Worm (Caenorhabditis elegans): ENCODE data around the gene cest-5.2.
"Not testable (repeated sequence)": the region's sequence is repeated elsewhere in the genome, so short reads cannot be mapped to it uniquely, and the experiment has no call there.

cest-5.2 gene

DNA sequence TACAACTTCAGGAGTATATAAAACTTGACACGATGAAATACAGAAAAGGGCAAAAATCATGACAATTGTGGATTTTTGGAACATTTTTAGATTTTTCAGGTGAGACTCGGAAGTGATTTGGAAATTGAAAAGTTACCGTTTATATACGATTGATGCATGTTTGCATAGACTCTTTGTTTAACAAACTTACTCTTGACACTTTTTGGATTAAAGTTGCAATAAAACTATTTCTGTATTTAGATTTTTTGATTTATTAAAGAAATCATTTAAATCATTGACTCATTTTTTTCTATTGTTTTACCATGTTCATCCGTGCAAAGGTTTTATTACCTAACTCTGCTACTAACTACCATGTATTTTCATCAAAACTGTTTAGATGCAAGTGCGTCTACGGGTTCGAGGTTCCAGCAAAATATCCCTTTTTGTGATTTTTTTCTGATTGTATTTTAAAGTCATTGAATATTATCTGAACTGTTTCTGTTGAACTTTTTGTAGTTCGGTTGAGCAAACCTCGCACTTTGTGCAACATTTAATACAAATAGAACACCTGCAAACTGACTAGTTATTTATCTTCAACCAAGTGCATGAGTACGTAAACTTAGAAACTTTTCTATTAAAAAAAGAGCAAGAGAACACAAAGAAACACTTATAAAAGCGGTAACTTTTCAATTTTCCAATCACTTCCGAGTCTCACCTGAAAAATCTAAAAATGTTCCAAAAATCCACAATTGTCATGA is 36.5 kb downstream of the cest-5.2 start, which contains the start of the genes nspb-1 and nspb-2:
nspb-1 (minus strand) TSS at position 101 of the 737 bp plus-strand sequence.
nspb-2 (plus strand) TSS at position 687 of the 737 bp plus-strand sequence.
- not testable (repeated sequence) for TF ChIP-seq snpc-1.1 (tag; optimal IDR thresholded peaks at IDR 0.05; ENCODE audit: insufficient read depth); die-1 (tag; optimal IDR thresholded peaks at IDR 0.05); gei-17 (GFP tag; optimal IDR thresholded peaks at IDR 0.05)

DNA sequence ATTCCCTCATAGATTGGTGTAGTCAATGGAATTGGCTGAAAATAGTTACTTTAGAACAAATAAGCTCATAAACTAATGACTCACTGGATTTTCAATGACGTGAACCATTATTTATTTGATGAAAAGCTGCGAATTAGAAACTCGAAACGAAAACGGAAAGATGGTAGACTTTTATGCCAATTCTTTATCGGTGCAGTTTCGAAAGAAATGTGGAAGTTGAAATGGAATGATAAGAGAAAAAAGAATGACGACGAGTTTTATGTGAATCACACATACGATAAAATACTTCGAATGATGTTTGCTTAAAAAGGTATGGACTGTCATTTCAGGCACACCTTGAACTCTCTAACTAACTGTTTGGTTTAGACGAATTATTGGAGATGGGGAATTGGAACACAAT is 37.7 kb downstream of the cest-5.2 start, which contains the start of the genes lec-11 and irld-7:
lec-11 (minus strand) TSS at position 126 of the 400 bp plus-strand sequence.
irld-7 (plus strand) TSS at position 332 of the 400 bp plus-strand sequence.
- no peak for TF ChIP-seq F39B2.1 (GFP tag; IDR thresholded peaks at IDR 0.05)
- TF ChIP-seq snpc-3.4 (tag; optimal IDR thresholded peaks at IDR 0.05): no peak
- peak; percentile 69 for TF ChIP-seq nhr-80 (tag; optimal IDR thresholded peaks at IDR 0.05)

DNA sequence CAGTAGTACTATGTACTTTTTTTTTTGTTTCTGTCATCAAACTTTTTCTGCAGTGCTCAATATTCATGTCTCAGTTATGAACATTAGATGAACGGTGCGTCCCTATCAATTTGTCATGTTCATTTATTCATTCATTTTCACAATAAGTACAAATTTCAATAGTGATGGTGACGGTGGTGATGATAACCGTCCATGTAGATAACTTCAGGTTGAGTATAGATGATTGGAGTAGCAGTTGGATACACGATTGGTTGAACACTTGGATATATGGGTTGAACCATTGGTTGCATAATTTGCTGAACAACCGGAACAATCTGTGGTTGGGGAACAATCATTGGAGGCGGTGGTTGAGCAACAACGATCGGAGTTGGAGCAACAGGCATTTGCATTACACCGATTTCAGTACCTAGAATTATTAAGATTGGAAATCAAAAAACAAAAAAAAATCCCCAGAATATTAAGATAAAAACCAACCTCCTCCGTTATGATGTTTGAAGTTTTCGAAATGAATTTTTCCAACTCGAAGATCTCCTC is 39.6 kb downstream of the cest-5.2 start:
- TF ChIP-seq hrde-1 (tag; optimal IDR thresholded peaks at IDR 0.05; ENCODE audit: borderline replicate concordance) (peak; percentile 65), ekl-4 (GFP tag; IDR thresholded peaks at IDR 0.05) (no peak), F52B5.7 (tag; optimal IDR thresholded peaks at IDR 0.05) (no peak), lsy-27 (tag; optimal IDR thresholded peaks at IDR 0.05; ENCODE audit: borderline replicate concordance, insufficient read depth) (no peak), tbx-9 (tag; optimal IDR thresholded peaks at IDR 0.05; ENCODE audit: borderline replicate concordance) (no peak), ceh-100 (GFP tag; IDR thresholded peaks at IDR 0.05) (no peak), T07F8.4 (tag; optimal IDR thresholded peaks at IDR 0.05) (no peak), dpl-1 (GFP tag; optimal IDR thresholded peaks at IDR 0.05) (no peak), snpc-1.1 (tag; optimal IDR thresholded peaks at IDR 0.05; ENCODE audit: insufficient read depth) (no peak), hsf-1 (GFP tag; IDR thresholded peaks at IDR 0.05) (no peak), F37B4.10 (GFP tag; IDR thresholded peaks at IDR 0.05) (no peak), mxl-1 (tag; optimal IDR thresholded peaks at IDR 0.05) (no peak), sdz-38 (tag; optimal IDR thresholded peaks at IDR 0.05) (no peak), fkh-3 (tag; optimal IDR thresholded peaks at IDR 0.05) (no peak), hlh-26 (GFP tag; conservative IDR thresholded peaks at IDR 0.05) (no peak), ZK185.1 (tag; optimal IDR thresholded peaks at IDR 0.05; ENCODE audit: poor library complexity, severe bottlenecking) (no peak), die-1 (tag; optimal IDR thresholded peaks at IDR 0.05) (no peak), rpc-1 (optimal IDR thresholded peaks at IDR 0.05) (no peak), rpc-1 (tag; optimal IDR thresholded peaks at IDR 0.05) (no peak), hlh-12 (tag; optimal IDR thresholded peaks at IDR 0.05) (no peak), D2030.7 (GFP tag; IDR thresholded peaks at IDR 0.05) (no peak), lir-1 (GFP tag; conservative IDR thresholded peaks at IDR 0.05) (no peak), hmg-20 (GFP tag; IDR thresholded peaks at IDR 0.05) (no peak), pha-4 (tag; optimal IDR thresholded peaks at IDR 0.05) (no peak), Y79H2A.3 (GFP tag; conservative IDR thresholded peaks at IDR 0.05) (no peak), cebp-1 (GFP tag; IDR thresholded peaks at IDR 0.05) (no peak), cebp-1 (tag; optimal IDR thresholded peaks at IDR 0.05) (no peak), madf-6 (GFP tag; IDR thresholded peaks at IDR 0.05) (0 out of 2 replicates have a peak, but pooled peaks have one; percentile 32), nhr-80 (tag; optimal IDR thresholded peaks at IDR 0.05) (no peak), egrh-3 (GFP tag; IDR thresholded peaks at IDR 0.05) (no peak), ztf-18 (tag; optimal IDR thresholded peaks at IDR 0.05) (no peak), K11D2.4 (GFP tag; IDR thresholded peaks at IDR 0.05) (no peak), lin-54 (GFP tag; optimal IDR thresholded peaks at IDR 0.05) (no peak), lin-35 (GFP tag; optimal IDR thresholded peaks at IDR 0.05) (peak in 1 of 3 experiments; percentile 21), F55B11.4 (tag; optimal IDR thresholded peaks at IDR 0.05; ENCODE audit: borderline replicate concordance, insufficient read depth) (no peak), tlf-1 (GFP tag; optimal IDR thresholded peaks at IDR 0.05) (no peak), ztf-22 (GFP tag; optimal IDR thresholded peaks at IDR 0.05) (no peak), xnd-1 (tag; optimal IDR thresholded peaks at IDR 0.05) (no peak), F39B2.1 (GFP tag; IDR thresholded peaks at IDR 0.05) (no peak)

Measured in whole organism, young adult.